Worm (Caenorhabditis elegans) whole organism, late embryonic: Measurements from ENCODE around the gene spig-10.

Experiments
- C08G9.2 ChIP-seq: sonication (generic microtip); optimal IDR thresholded peaks from 2 replicates; lab custom pipeline; 2016; ENCODE audit warnings: mild to moderate bottlenecking, missing genetic modification characterization, moderate library complexity, missing compliant biosample characterization
- C38D4.7 ChIP-seq: fragments of 200-800 bp; sonication (Bioruptor generic); optimal IDR thresholded peaks from 2 replicates; lab custom pipeline; 2018; ENCODE audit warnings: mild to moderate bottlenecking, missing genetic modification characterization, moderate library complexity, missing compliant biosample characterization
- F13H6.1 ChIP-seq: sonication (generic microtip); optimal IDR thresholded peaks from 2 replicates; lab custom pipeline; 2016; ENCODE audit warnings: missing genetic modification characterization, missing compliant biosample characterization
- K02D7.2 ChIP-seq: sonication (generic microtip); optimal IDR thresholded peaks from 2 replicates; lab custom pipeline; 2017; ENCODE audit warnings: mild to moderate bottlenecking, missing genetic modification characterization, missing compliant biosample characterization
- T23F11.4 ChIP-seq: fragments of 200-800 bp; sonication (Bioruptor generic); optimal IDR thresholded peaks from 2 replicates; lab custom pipeline; 2018; ENCODE audit warnings: mild to moderate bottlenecking, missing genetic modification characterization, missing compliant biosample characterization
- ceh-14 ChIP-seq: sonication (generic microtip); optimal IDR thresholded peaks from 2 replicates; lab custom pipeline; 2016; ENCODE audit warnings: missing genotype, missing genetic modification characterization, missing compliant biosample characterization
- ceh-2 ChIP-seq: sonication (generic microtip); optimal IDR thresholded peaks from 2 replicates; lab custom pipeline; 2016; ENCODE audit warnings: missing genotype, missing genetic modification characterization, missing compliant biosample characterization
- ceh-24 ChIP-seq: sonication (generic microtip); optimal IDR thresholded peaks from 2 replicates; lab custom pipeline; 2016; ENCODE audit warnings: mild to moderate bottlenecking, missing genetic modification characterization, missing compliant biosample characterization
- ceh-30 ChIP-seq: fragments of 150-350 bp; optimal IDR thresholded peaks from 2 replicates; lab custom pipeline; 2014; ENCODE audit warnings: missing biosample characterization, missing genetic modification characterization
- ceh-34 ChIP-seq: sonication (generic microtip); optimal IDR thresholded peaks from 2 replicates; lab custom pipeline; 2016; ENCODE audit warnings: mild to moderate bottlenecking, missing genetic modification characterization, missing compliant biosample characterization
- ceh-48 ChIP-seq: sonication (generic microtip); optimal IDR thresholded peaks from 2 replicates; lab custom pipeline; 2016; ENCODE audit warnings: missing genetic modification characterization, inconsistent platforms, missing compliant biosample characterization
- ceh-6 ChIP-seq: fragments of 200-800 bp; sonication (Bioruptor generic); optimal IDR thresholded peaks from 2 replicates; lab custom pipeline; 2018; ENCODE audit warnings: mild to moderate bottlenecking, missing genetic modification characterization, missing compliant biosample characterization
- ceh-9 ChIP-seq: sonication (generic microtip); optimal IDR thresholded peaks from 2 replicates; lab custom pipeline; 2016; ENCODE audit warnings: mild to moderate bottlenecking, missing genetic modification characterization, inconsistent platforms, missing compliant biosample characterization
- che-1 ChIP-seq: sonication (generic microtip); optimal IDR thresholded peaks from 2 replicates; lab custom pipeline; 2016; ENCODE audit warnings: mild to moderate bottlenecking, missing genetic modification characterization, missing compliant biosample characterization
- dmd-4 ChIP-seq: sonication (generic microtip); optimal IDR thresholded peaks from 2 replicates; lab custom pipeline; 2016; ENCODE audit warnings: borderline replicate concordance, missing genetic modification characterization, missing compliant biosample characterization
- elt-4 ChIP-seq: sonication (generic microtip); optimal IDR thresholded peaks from 2 replicates; lab custom pipeline; 2016; ENCODE audit warnings: missing genetic modification characterization, missing compliant biosample characterization
- eyg-1 ChIP-seq: sonication (generic microtip); optimal IDR thresholded peaks from 2 replicates; lab custom pipeline; 2016; ENCODE audit warnings: missing genotype, missing genetic modification characterization, missing compliant biosample characterization
- fkh-10 ChIP-seq: fragments of 150-350 bp; optimal IDR thresholded peaks from 2 replicates; lab custom pipeline; 2014; ENCODE audit warnings: missing biosample characterization, missing genetic modification reagents, missing genetic modification characterization
- hlh-15 ChIP-seq: sonication (generic microtip); optimal IDR thresholded peaks from 2 replicates; lab custom pipeline; 2016; ENCODE audit warnings: missing genetic modification characterization, missing compliant biosample characterization
- hlh-6 ChIP-seq: sonication (generic microtip); optimal IDR thresholded peaks from 2 replicates; lab custom pipeline; 2016; ENCODE audit warnings: missing genotype, missing genetic modification characterization, missing compliant biosample characterization
- madf-2 ChIP-seq: sonication (generic microtip); optimal IDR thresholded peaks from 2 replicates; lab custom pipeline; 2017; ENCODE audit warnings: missing genetic modification characterization, missing compliant biosample characterization
- nfya-1 ChIP-seq: sonication (generic microtip); optimal IDR thresholded peaks from 2 replicates; lab custom pipeline; 2017; ENCODE audit warnings: missing genetic modification characterization, mild to moderate bottlenecking, missing compliant biosample characterization, antibody characterized with exemption, moderate library complexity
- nhr-11 ChIP-seq: fragments of 150-350 bp; optimal IDR thresholded peaks from 2 replicates; lab custom pipeline; 2014; ENCODE audit warnings: missing biosample characterization, missing genetic modification characterization
- nhr-232 ChIP-seq: sonication (generic microtip); optimal IDR thresholded peaks from 2 replicates; lab custom pipeline; 2016; ENCODE audit warnings: missing genetic modification characterization, missing compliant biosample characterization
- pag-3 ChIP-seq: sonication (generic microtip); optimal IDR thresholded peaks from 2 replicates; lab custom pipeline; 2016; ENCODE audit warnings: missing compliant biosample characterization, missing genetic modification characterization, borderline replicate concordance
- pax-1 ChIP-seq: fragments of 150-350 bp; optimal IDR thresholded peaks from 2 replicates; lab custom pipeline; 2014; ENCODE audit warnings: missing biosample characterization, missing genetic modification characterization
- pha-4 ChIP-seq: fragments of 150-350 bp; optimal IDR thresholded peaks from 2 replicates; lab custom pipeline; 2018; ENCODE audit warnings: missing biosample characterization, missing genetic modification reagents, missing genetic modification characterization
- pros-1 ChIP-seq: fragments of 150-350 bp; optimal IDR thresholded peaks from 2 replicates; lab custom pipeline; 2014; ENCODE audit warnings: missing biosample characterization, missing genetic modification reagents, missing genetic modification characterization
- rnt-1 ChIP-seq: sonication (generic microtip); optimal IDR thresholded peaks from 2 replicates; lab custom pipeline; 2016; ENCODE audit warnings: missing genetic modification characterization, missing compliant biosample characterization
- sox-2 ChIP-seq: fragments of 200-800 bp; sonication (Bioruptor generic); IDR thresholded peaks from 2 replicates; pipeline ENCODE4 v1.3.6; 2022; ENCODE audit warnings: missing genetic modification reagents, missing genetic modification characterization, missing compliant biosample characterization
- syd-9 ChIP-seq: sonication (generic microtip); optimal IDR thresholded peaks from 2 replicates; lab custom pipeline; 2016; ENCODE audit warnings: mild to moderate bottlenecking, missing genetic modification characterization, moderate library complexity, missing compliant biosample characterization
- tbx-2 ChIP-seq: sonication (generic microtip); optimal IDR thresholded peaks from 2 replicates; lab custom pipeline; 2016; ENCODE audit warnings: missing genetic modification characterization, missing compliant biosample characterization
- ttx-3 ChIP-seq: sonication (generic microtip); optimal IDR thresholded peaks from 2 replicates; lab custom pipeline; 2016; ENCODE audit warnings: missing genetic modification reagents, missing genetic modification characterization, missing compliant biosample characterization
- unc-3 ChIP-seq, 2 experiments: fragments of 200-800 bp in 1 of 2; sonication (Bioruptor generic) in 1 of 2; sonication (generic microtip) in 1 of 2; conservative IDR thresholded peaks in 1 of 2; optimal IDR thresholded peaks in 1 of 2; 2 replicates each; pipeline versions ENCODE4 v1.3.6 to Lab custom; 2016 to 2022; ENCODE audit warnings: missing compliant biosample characterization in 2 of 2, missing genetic modification characterization in 2 of 2, missing genetic modification reagents in 1 of 2
- unc-55 ChIP-seq: sonication (generic microtip); optimal IDR thresholded peaks from 2 replicates; lab custom pipeline; 2017; ENCODE audit warnings: missing biosample characterization, missing genetic modification reagents, missing genetic modification characterization

Gene spig-10

ce11 chrV:6997041-6997552 lies 9.0 kb upstream of the spig-10 start, which contains the start of gene nhr-107:
Gene nhr-107, minus strand, starts transcription at chrV:6997091.
- TF ChIP-seq madf-2 = no peak

DNA sequence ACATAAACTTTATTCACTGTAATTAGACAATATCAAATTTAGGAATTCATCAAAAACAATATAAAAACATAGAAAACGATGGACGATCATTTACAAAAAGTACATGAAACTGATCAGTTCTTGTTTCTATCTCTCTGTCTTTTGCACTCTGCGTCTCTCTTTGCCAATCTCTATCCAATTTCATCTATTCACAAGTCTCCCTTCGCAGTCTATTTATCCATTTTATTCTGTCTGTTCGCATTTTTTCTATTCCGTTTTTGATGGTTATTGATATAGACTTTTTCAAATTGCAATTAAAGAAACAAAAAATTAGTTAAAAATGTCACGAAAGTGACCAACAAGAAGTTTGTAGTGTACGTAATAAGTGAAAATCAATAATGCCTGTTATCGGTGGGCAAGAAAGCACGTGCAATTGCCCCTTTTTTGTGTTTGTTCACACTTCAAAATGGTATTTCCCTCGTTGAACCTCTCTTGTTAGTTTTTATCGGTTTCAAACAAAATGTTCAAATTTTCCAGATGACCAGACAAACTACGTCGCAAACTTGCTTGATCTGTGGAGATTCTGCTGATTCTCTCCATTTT lies 7.7 kb upstream of the spig-10 start, which contains the start of gene nhr-42:
Gene nhr-42, plus strand, starts transcription at position 517 of the 582 bp plus-strand sequence.
- TF ChIP-seq eyg-1 (no peak), hlh-6 (tag; lab: Kevin White, UChicago) (no peak), unc-3 (GFP tag; conservative IDR thresholded peaks at IDR 0.05; lab: Robert Waterston, UW) (no peak), unc-3 (tag; optimal IDR thresholded peaks at IDR 0.05; lab: Kevin White, UChicago) (no peak), hlh-15 (tag; lab: Kevin White, UChicago) (no peak), pros-1 (tag; lab: Kevin White, UChicago) (no peak), nhr-232 (tag; lab: Kevin White, UChicago) (no peak), nhr-11 (no peak), ceh-24 (no peak)

DNA sequence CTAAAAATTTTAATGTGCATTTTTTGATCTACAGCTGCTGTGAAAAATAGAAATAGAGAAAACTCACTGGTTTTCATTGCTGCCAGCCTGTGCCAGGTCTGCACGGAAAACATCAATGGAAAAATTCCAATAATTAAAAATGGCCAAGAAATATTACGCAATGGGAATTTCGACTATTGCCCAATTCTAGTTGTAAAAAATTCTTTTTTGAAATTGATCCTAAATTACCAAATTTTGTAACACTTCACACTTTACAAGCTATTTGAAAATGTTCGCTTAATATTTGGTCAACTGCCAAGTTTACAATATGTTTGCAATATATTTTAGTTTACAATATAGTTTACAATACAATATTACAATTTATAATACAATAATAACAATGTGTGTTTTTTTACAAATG lies 5.3 kb upstream of the spig-10 start:
- TF ChIP-seq pax-1 (tag; lab: Kevin White, UChicago) = no peak
- no peak for TF ChIP-seq K02D7.2 (tag; lab: Kevin White, UChicago)
- TF ChIP-seq unc-3 (GFP tag; conservative IDR thresholded peaks at IDR 0.05; lab: Robert Waterston, UW) = no peak
- TF ChIP-seq unc-3 (tag; optimal IDR thresholded peaks at IDR 0.05; lab: Kevin White, UChicago) = no peak
- no peak for TF ChIP-seq sox-2
- no peak for TF ChIP-seq rnt-1 (tag; lab: Kevin White, UChicago)
- TF ChIP-seq ceh-9 (tag; lab: Kevin White, UChicago) = no peak
- TF ChIP-seq hlh-6 (tag; lab: Kevin White, UChicago) = no peak

DNA sequence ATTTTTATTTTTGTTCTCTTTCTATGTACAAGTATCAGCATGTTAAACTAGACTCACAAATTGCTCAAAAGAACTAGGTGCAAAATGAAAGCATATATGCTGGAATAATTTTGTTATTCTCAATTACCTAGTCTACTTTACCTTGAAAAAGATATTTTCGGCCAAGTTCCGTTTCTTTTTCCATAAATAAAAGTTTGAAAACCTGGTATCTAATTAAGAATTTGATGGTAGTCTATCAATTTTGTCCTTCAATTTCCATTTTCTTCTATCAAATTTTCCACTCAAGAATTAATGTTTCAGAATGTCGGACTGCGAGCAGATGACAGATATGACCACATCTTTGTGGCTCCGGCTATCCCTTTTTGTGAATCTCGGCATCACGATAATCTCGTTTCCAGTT lies 2.2 kb upstream of the spig-10 start, which contains the start of gene srab-4:
Gene srab-4, plus strand, starts transcription at position 301 of the 400 bp plus-strand sequence.
- TF ChIP-seq nfya-1 (tag; lab: Kevin White, UChicago) = no peak
- no peak for TF ChIP-seq dmd-4 (tag; lab: Kevin White, UChicago)
- no peak for TF ChIP-seq che-1 (tag; lab: Kevin White, UChicago)

DNA sequence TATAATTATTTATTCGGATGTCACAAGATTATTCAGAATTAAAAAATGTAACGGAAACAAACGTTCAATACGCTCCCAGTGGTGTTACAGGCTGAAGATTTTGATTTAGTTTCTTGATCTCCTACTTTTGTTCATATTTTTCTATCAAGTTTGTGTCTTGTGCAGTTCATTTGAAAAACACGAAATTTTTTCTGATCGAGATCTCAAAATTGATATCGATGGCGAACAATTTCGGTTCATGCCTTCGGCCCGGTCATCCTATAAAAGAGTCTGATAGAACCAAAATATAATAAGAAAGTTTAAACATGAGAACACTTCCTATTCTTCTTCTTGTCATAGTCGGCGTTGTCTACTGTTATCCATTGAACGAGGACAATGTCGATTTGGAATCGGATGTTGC lies 1.2 kb downstream of the spig-10 start, which contains the start of gene drd-10:
Gene drd-10, plus strand, starts transcription at position 301 of the 400 bp plus-strand sequence.
- TF ChIP-seq tbx-2 (tag; lab: Kevin White, UChicago) (no peak), unc-55 (no peak), F13H6.1 (tag; lab: Kevin White, UChicago) (no peak)

ce11 chrV:7009461-7009860 lies 3.4 kb downstream of the spig-10 start, which contains the start of gene C33G8.2:
Gene C33G8.2, plus strand, starts transcription at chrV:7009761.
- TF ChIP-seq pha-4 = no peak
- no peak for TF ChIP-seq fkh-10 (GFP tag; lab: Kevin White, UChicago)
- TF ChIP-seq ceh-30 = no peak
- TF ChIP-seq T23F11.4 = no peak
- TF ChIP-seq elt-4 = no peak
- no peak for TF ChIP-seq tbx-2 (tag; lab: Kevin White, UChicago)
- no peak for TF ChIP-seq ceh-6 (GFP tag; lab: Kevin White, UChicago)
- no peak for TF ChIP-seq hlh-15 (tag; lab: Kevin White, UChicago)
- TF ChIP-seq madf-2 = no peak
- TF ChIP-seq ceh-34 (tag; lab: Kevin White, UChicago) = no peak
- no peak for TF ChIP-seq eyg-1
- no peak for TF ChIP-seq ceh-48
- no peak for TF ChIP-seq ceh-14 (tag; lab: Kevin White, UChicago)
- no peak for TF ChIP-seq C38D4.7
- TF ChIP-seq ceh-2 (tag; lab: Kevin White, UChicago) = no peak
- TF ChIP-seq K02D7.2 (tag; lab: Kevin White, UChicago) = no peak
- no peak for TF ChIP-seq C08G9.2 (tag; lab: Kevin White, UChicago)
- no peak for TF ChIP-seq syd-9
- no peak for TF ChIP-seq ttx-3 (tag; lab: Kevin White, UChicago)
- TF ChIP-seq pag-3 (tag; lab: Kevin White, UChicago) = no peak
- TF ChIP-seq, all 69 proteins: peak for 0
